Fruit fly (Drosophila melanogaster) S2 (cell line): ENCODE data around the gene IRSp53.
A peak's percentile ranks its signal among the peaks of the same experiment; 100 is the strongest.

Source experiments
- CG8478 ChIP-seq: fragments of >200 bp; optimal IDR thresholded peaks from 2 replicates; lab custom pipeline; 2018
- CTCF ChIP-seq, 2 experiments: fragments of >200 bp; optimal IDR thresholded peaks; 2 replicates each; lab custom pipeline; 2018

- TF ChIP-seq CG8478 (no peak), CTCF (optimal IDR thresholded peaks at IDR 0.05; lab: Kevin White, UChicago) (peak; percentile 96)
Observed at dm6 chr3L:11123088-11123487, 12.8 kb upstream of the IRSp53 start, which contains the start of the genes Ufd1 and NaPi-III.
